Fruit fly (Drosophila melanogaster): Measurements from ENCODE around the gene Nle.

Gene Nle

DNA sequence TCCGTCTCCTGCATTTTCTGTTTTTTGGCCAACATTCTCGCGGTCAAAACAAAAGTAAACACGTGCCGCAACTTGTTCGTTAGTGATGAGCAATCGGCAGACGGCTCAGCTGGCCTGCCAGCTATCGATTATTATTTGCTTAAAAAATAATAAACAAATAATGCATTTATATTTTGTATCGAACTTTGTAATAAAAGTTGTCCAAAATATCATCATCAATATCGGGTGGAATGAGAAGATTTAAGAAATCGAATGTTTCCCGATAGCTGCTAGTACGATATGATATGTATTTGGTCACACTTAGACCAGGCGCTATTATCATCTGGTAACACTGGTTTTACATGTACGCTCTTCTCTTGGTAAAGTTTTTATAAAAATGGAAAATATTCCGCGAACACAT is at the start of gene Nle, which contains the start of gene Sf3b1:
Gene Nle, minus strand, starts transcription at position 92 of the 400 bp plus-strand sequence.
Gene Sf3b1, plus strand, starts transcription at position 311 of the 400 bp plus-strand sequence.
- TF ChIP-seq psq (optimal IDR thresholded peaks at IDR 0.05): no peak
- TF ChIP-seq pan (optimal IDR thresholded peaks at IDR 0.05): no peak
- TF ChIP-seq CG8478 (optimal IDR thresholded peaks at IDR 0.05): no peak
- TF ChIP-seq usp (GFP tag; optimal IDR thresholded peaks at IDR 0.05): no peak
- TF ChIP-seq EcR (GFP tag; optimal IDR thresholded peaks at IDR 0.05): no peak
- TF ChIP-seq Dll (optimal IDR thresholded peaks at IDR 0.05): no peak

DNA sequence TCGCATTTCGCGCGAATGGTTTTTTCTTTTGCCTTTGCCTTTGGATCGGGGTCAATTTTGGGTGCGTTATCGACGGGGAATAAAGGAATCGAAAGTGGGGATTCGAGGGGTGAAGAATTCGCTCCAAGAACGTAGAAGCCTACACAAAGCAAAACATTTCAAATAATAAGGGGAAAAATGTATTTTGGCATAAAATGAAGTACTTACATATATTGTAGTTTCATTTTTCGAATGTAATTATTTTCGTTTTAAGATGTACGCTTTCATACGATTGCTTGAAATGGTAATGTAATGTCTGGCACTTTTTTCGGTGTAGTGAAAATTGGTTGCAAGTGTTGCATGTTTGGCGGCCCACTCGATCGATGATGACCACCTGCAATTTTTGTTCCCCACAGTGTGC is 47.1 kb upstream of the Nle start:
- TF ChIP-seq usp (GFP tag; optimal IDR thresholded peaks at IDR 0.05) (no peak), Dll (optimal IDR thresholded peaks at IDR 0.05) (no peak), psq (optimal IDR thresholded peaks at IDR 0.05) (no peak), CG8478 (optimal IDR thresholded peaks at IDR 0.05) (no peak), EcR (GFP tag; optimal IDR thresholded peaks at IDR 0.05) (no peak), pan (optimal IDR thresholded peaks at IDR 0.05) (no peak)

DNA sequence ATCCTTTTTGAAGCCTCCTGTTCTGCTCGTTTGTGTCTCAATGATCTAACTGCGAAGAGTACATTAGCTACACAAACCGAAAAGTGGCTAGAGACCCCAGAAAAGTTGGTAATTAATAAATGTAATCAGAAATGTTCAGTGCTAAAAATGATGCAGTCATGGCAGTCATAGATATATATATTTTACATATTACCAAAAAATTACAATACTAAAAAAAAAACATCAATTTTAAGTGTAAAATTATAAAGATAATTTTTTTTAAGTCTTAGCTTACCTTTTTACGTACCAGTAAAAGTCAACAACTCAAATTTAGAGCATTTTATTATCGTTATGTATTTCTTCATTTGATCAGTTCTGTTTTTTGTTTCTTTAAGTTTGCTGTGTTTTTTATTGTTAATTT is 44.9 kb upstream of the Nle start:
- TF ChIP-seq pan (optimal IDR thresholded peaks at IDR 0.05) (no peak), psq (optimal IDR thresholded peaks at IDR 0.05) (no peak), Dll (optimal IDR thresholded peaks at IDR 0.05) (no peak), EcR (GFP tag; optimal IDR thresholded peaks at IDR 0.05) (no peak), CG8478 (optimal IDR thresholded peaks at IDR 0.05) (no peak), usp (GFP tag; optimal IDR thresholded peaks at IDR 0.05) (no peak)

dm6 chr2L:609497-609896 is 41.6 kb upstream of the Nle start:
- TF ChIP-seq psq (optimal IDR thresholded peaks at IDR 0.05) (no peak), CG8478 (optimal IDR thresholded peaks at IDR 0.05) (no peak), usp (GFP tag; optimal IDR thresholded peaks at IDR 0.05) (no peak), Dll (optimal IDR thresholded peaks at IDR 0.05) (no peak), EcR (GFP tag; optimal IDR thresholded peaks at IDR 0.05) (no peak)

DNA sequence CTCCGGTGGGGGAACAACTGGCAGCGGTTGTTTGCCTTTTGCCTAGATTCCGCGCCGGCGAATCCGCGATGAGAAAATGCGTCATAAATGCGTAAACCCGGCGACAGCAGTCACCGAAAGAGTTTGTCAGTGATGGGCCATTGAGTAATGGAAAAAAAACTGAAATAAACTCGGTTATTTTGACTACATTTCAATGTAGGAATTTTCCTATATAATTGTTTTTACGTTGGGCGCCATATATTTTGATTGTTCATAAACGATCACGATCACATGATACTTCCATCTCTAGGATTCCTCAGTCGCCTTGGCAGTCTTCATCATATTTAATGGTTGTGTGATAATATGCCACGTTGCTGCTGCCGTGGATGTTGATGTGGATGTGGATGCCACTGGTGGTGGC is 40.2 kb upstream of the Nle start:
- TF ChIP-seq Dll (optimal IDR thresholded peaks at IDR 0.05): no peak
- TF ChIP-seq EcR (GFP tag; optimal IDR thresholded peaks at IDR 0.05): no peak
- TF ChIP-seq psq (optimal IDR thresholded peaks at IDR 0.05): no peak
- TF ChIP-seq pan (optimal IDR thresholded peaks at IDR 0.05): no peak
- TF ChIP-seq CG8478 (optimal IDR thresholded peaks at IDR 0.05): no peak
- no peak for TF ChIP-seq usp (GFP tag; optimal IDR thresholded peaks at IDR 0.05)

- TF ChIP-seq CG8478 (optimal IDR thresholded peaks at IDR 0.05) (no peak), Dll (optimal IDR thresholded peaks at IDR 0.05) (no peak), psq (optimal IDR thresholded peaks at IDR 0.05) (no peak), EcR (GFP tag; optimal IDR thresholded peaks at IDR 0.05) (no peak), pan (optimal IDR thresholded peaks at IDR 0.05) (no peak), usp (GFP tag; optimal IDR thresholded peaks at IDR 0.05) (no peak)
These were observed 39.0 kb upstream of the Nle start for dm6 chr2L:606952-607351.

- TF ChIP-seq psq (optimal IDR thresholded peaks at IDR 0.05) (no peak), EcR (GFP tag; optimal IDR thresholded peaks at IDR 0.05) (no peak), CG8478 (optimal IDR thresholded peaks at IDR 0.05) (no peak)
These were observed 38.2 kb upstream of the Nle start for dm6 chr2L:606165-606564.

dm6 chr2L:604060-604459 is 36.1 kb upstream of the Nle start:
- TF ChIP-seq CG8478 (optimal IDR thresholded peaks at IDR 0.05): no peak
- TF ChIP-seq EcR (GFP tag; optimal IDR thresholded peaks at IDR 0.05): no peak
- no peak for TF ChIP-seq Dll (optimal IDR thresholded peaks at IDR 0.05)
- no peak for TF ChIP-seq psq (optimal IDR thresholded peaks at IDR 0.05)
- TF ChIP-seq usp (GFP tag; optimal IDR thresholded peaks at IDR 0.05): no peak
- no peak for TF ChIP-seq pan (optimal IDR thresholded peaks at IDR 0.05)

dm6 chr2L:602439-602879 is 34.5 kb upstream of the Nle start, which contains the start of gene CG13689:
CG13689 (plus strand) TSS chr2L:602813.
- TF ChIP-seq usp (GFP tag; optimal IDR thresholded peaks at IDR 0.05): no peak
- no peak for TF ChIP-seq Dll (optimal IDR thresholded peaks at IDR 0.05)
- no peak for TF ChIP-seq pan (optimal IDR thresholded peaks at IDR 0.05)
- no peak for TF ChIP-seq EcR (GFP tag; optimal IDR thresholded peaks at IDR 0.05)
- TF ChIP-seq CG8478 (optimal IDR thresholded peaks at IDR 0.05): no peak
- no peak for TF ChIP-seq psq (optimal IDR thresholded peaks at IDR 0.05)

- no peak for TF ChIP-seq usp (GFP tag; optimal IDR thresholded peaks at IDR 0.05)
- TF ChIP-seq CG8478 (optimal IDR thresholded peaks at IDR 0.05): no peak
- TF ChIP-seq psq (optimal IDR thresholded peaks at IDR 0.05): no peak
- no peak for TF ChIP-seq pan (optimal IDR thresholded peaks at IDR 0.05)
- no peak for TF ChIP-seq EcR (GFP tag; optimal IDR thresholded peaks at IDR 0.05)
- TF ChIP-seq Dll (optimal IDR thresholded peaks at IDR 0.05): no peak
These were observed 33.9 kb upstream of the Nle start for dm6 chr2L:601848-602247.

- TF ChIP-seq CG8478 (optimal IDR thresholded peaks at IDR 0.05) (no peak), EcR (GFP tag; optimal IDR thresholded peaks at IDR 0.05) (no peak), usp (GFP tag; optimal IDR thresholded peaks at IDR 0.05) (no peak), pan (optimal IDR thresholded peaks at IDR 0.05) (no peak), Dll (optimal IDR thresholded peaks at IDR 0.05) (no peak), psq (optimal IDR thresholded peaks at IDR 0.05) (no peak)
These were observed 29.9 kb upstream of the Nle start for dm6 chr2L:597771-598170.

DNA sequence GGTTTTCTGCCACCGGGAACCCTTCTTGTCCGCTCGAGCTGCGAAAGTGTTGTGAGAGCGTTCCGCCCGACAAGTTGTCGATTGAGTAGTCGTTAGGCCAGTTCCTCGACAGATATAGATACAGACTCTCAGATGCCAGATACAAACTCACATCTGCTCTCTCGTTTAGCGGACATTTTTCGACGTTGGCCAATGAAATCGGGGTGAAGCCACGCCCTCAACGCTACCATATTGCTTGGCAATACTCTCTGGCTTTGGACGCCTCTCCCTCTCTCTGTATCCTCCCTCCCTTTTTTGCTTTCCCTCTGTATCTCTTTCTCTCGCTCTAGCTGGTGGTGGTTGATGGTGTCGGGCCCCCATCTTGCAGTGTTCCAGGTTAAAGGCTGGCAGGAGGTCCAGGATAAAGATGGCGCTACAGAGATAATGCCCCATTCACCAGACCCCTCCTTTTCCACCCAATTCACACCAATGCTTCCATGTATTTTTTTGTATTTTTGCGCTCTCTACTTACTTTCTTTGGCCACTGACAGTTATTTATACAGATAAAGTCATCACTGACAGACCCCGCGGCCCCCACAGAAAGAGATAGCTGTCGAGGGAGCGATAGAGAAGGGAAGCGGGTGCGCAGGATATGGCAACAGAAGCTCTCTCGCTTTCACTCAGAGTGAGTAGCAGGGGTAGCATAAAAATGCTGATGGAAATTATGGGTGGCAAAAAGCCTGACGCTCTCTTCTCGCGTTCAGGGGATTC is 26.9 kb upstream of the Nle start, which contains the start of gene Gsc:
Gene Gsc, minus strand, starts transcription at position 51 of the 750 bp plus-strand sequence.
- TF ChIP-seq CG8478 (optimal IDR thresholded peaks at IDR 0.05) (no peak), Dll (optimal IDR thresholded peaks at IDR 0.05) (no peak), psq (optimal IDR thresholded peaks at IDR 0.05) (no peak), usp (GFP tag; optimal IDR thresholded peaks at IDR 0.05) (no peak), pan (optimal IDR thresholded peaks at IDR 0.05) (no peak), EcR (GFP tag; optimal IDR thresholded peaks at IDR 0.05) (no peak)

All from whole organism.